Worm (Caenorhabditis elegans): ENCODE results near the gene F53H2.1.

ce11 chrV:20413936-20414335 is 26.4 kb downstream of the F53H2.1 start:
- TF ChIP-seq ztf-11 (tag; optimal IDR thresholded peaks at IDR 0.05): no peak
- no peak for TF ChIP-seq nhr-12 (tag; optimal IDR thresholded peaks at IDR 0.05)
- TF ChIP-seq unc-39 (tag; optimal IDR thresholded peaks at IDR 0.05): no peak
- TF ChIP-seq pha-4 (tag; optimal IDR thresholded peaks at IDR 0.05): no peak
- TF ChIP-seq nhr-28 (tag; optimal IDR thresholded peaks at IDR 0.05): no peak

Measured in whole organism, mixed stage, embryonic.